Worm (Caenorhabditis elegans): ENCODE results near the gene rpoa-49.

The rpoa-49 gene

ce11 chrII:29578-29977 is 15.3 kb upstream of the rpoa-49 start:
- TF ChIP-seq W03F9.2 (tag; optimal IDR thresholded peaks at IDR 0.05), result no peak
- no peak for TF ChIP-seq him-1 (tag; optimal IDR thresholded peaks at IDR 0.05)
- TF ChIP-seq dao-5 (tag; optimal IDR thresholded peaks at IDR 0.05), result no peak

DNA sequence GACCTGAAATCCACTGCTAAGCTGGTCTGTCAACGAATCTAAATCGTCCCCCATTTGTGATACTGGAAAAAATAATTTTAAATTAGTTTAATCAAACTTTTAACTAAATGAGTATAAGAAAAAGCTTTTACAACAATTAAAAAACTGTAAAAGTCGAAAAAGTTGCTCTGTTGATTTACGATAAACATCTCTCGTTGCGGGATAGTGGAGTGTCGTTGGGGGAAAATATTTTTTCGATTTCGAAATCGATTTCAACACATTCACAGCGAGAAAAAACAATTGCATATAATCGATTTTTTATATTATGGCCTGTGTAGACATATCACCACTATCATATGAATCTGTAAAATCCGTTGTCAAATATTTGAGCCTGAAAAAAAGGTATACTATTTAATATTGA is 13.3 kb upstream of the rpoa-49 start, which contains the start of the genes F23F1.5 and fbxc-54:
F23F1.5 (minus strand) TSS at position 64 of the 400 bp plus-strand sequence.
fbxc-54 (plus strand) TSS at position 199 of the 400 bp plus-strand sequence.
- TF ChIP-seq dao-5 (tag; optimal IDR thresholded peaks at IDR 0.05) (no peak), W03F9.2 (tag; optimal IDR thresholded peaks at IDR 0.05) (no peak), him-1 (tag; optimal IDR thresholded peaks at IDR 0.05) (no peak)

- TF ChIP-seq dao-5 (tag; optimal IDR thresholded peaks at IDR 0.05), result no peak
- TF ChIP-seq him-1 (tag; optimal IDR thresholded peaks at IDR 0.05), result no peak
- TF ChIP-seq W03F9.2 (tag; optimal IDR thresholded peaks at IDR 0.05), result no peak
Observed at ce11 chrII:33904-34303, 10.9 kb upstream of the rpoa-49 start, which contains the start of gene F23F1.2. F23F1.2 (plus strand) TSS chrII:34204.

- no peak for TF ChIP-seq him-1 (tag; optimal IDR thresholded peaks at IDR 0.05)
- no peak for TF ChIP-seq W03F9.2 (tag; optimal IDR thresholded peaks at IDR 0.05)
- TF ChIP-seq dao-5 (tag; optimal IDR thresholded peaks at IDR 0.05), result no peak
Observed at ce11 chrII:37213-37612, 7.6 kb upstream of the rpoa-49 start, which contains the start of gene F23F1.6. F23F1.6 (minus strand) TSS chrII:37313.

DNA sequence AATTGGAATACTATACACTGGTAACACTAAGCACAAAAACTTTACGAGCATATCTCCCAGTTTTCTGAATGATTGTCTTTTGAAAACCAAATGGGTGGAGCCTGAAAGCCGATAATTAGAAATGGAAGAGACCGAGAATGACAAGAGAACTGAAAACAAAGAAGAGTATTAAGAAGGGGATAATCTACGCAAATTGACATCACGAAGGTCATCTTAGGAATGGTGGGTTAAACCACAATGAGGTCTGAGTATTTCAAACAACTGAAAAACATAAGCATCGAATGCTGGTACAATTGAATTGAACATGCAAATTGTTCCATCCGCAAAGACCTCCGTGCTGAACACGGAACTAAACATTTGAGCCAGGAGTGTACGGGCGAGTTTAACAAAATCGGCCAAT is 5.4 kb upstream of the rpoa-49 start, which contains the start of gene spp-24:
spp-24 (minus strand) TSS at position 101 of the 400 bp plus-strand sequence.
- TF ChIP-seq him-1 (tag; optimal IDR thresholded peaks at IDR 0.05) (no peak), dao-5 (tag; optimal IDR thresholded peaks at IDR 0.05) (no peak), W03F9.2 (tag; optimal IDR thresholded peaks at IDR 0.05) (no peak)

- TF ChIP-seq him-1 (tag; optimal IDR thresholded peaks at IDR 0.05), result no peak
- no peak for TF ChIP-seq dao-5 (tag; optimal IDR thresholded peaks at IDR 0.05)
- TF ChIP-seq W03F9.2 (tag; optimal IDR thresholded peaks at IDR 0.05), result no peak
Observed at ce11 chrII:41914-42313, 2.9 kb upstream of the rpoa-49 start, which contains the start of gene F23F1.10. F23F1.10 (minus strand) TSS chrII:41982.

ce11 chrII:43640-44039 is 1.2 kb upstream of the rpoa-49 start, which contains the start of gene nfyc-1:
nfyc-1 (plus strand) TSS chrII:43907.
- TF ChIP-seq W03F9.2 (tag; optimal IDR thresholded peaks at IDR 0.05) (peak; percentile 79), dao-5 (tag; optimal IDR thresholded peaks at IDR 0.05) (no peak), him-1 (tag; optimal IDR thresholded peaks at IDR 0.05) (no peak)

DNA sequence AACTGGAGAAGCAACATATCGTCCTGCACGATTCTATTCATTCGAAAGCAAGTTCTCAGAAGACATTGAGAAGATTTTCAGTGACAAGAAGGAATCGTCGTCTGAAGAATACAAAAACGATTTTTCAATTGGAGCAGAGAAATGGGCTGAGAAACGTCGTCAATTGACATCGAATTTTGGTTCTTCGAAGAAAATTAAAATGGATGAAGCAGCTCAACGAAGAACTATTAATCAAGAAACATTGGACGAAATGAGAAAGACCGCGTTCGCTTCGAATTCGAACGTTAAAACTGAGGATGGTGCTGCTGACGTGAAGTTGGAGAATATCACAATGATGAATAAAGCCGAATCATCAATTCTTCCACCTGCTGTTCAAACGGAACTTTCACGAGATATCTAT is 1.3 kb downstream of the rpoa-49 start, which contains the start of gene rpt-4:
rpt-4 (minus strand) TSS at position 101 of the 400 bp plus-strand sequence.
- TF ChIP-seq him-1 (tag; optimal IDR thresholded peaks at IDR 0.05) (no peak), W03F9.2 (tag; optimal IDR thresholded peaks at IDR 0.05) (no peak), dao-5 (tag; optimal IDR thresholded peaks at IDR 0.05) (no peak)

- TF ChIP-seq him-1 (tag; optimal IDR thresholded peaks at IDR 0.05), result no peak
- TF ChIP-seq dao-5 (tag; optimal IDR thresholded peaks at IDR 0.05), result no peak
- no peak for TF ChIP-seq W03F9.2 (tag; optimal IDR thresholded peaks at IDR 0.05)
Observed at ce11 chrII:47280-47679, 2.4 kb downstream of the rpoa-49 start, which contains the start of gene C23H3.5. C23H3.5 (plus strand) TSS chrII:47580.

- no peak for TF ChIP-seq him-1 (tag; optimal IDR thresholded peaks at IDR 0.05)
Observed at ce11 chrII:50862-51261, 6.0 kb downstream of the rpoa-49 start.

DNA sequence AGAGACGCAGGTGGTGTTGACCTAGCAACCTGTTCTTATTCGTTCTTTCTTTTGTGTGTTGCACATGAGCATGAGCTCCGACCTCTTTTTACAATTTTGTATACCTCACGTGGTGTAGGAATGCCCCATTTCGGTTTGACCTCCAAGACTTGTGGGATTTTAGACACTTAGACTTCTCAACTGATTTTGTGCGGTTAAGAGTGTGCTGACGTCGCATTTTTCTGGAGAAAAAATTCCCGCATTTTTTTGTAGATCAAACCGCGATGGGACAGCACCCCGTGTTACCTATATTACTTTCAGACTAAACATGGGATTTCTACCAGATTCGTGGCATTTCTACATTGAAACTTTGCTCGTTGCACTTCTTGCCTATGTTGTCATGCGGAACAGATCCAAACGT is 6.5 kb downstream of the rpoa-49 start, which contains the start of gene sptl-1:
sptl-1 (plus strand) TSS at position 301 of the 400 bp plus-strand sequence.
- no peak for TF ChIP-seq dao-5 (tag; optimal IDR thresholded peaks at IDR 0.05)
- no peak for TF ChIP-seq him-1 (tag; optimal IDR thresholded peaks at IDR 0.05)
- TF ChIP-seq W03F9.2 (tag; optimal IDR thresholded peaks at IDR 0.05), result no peak

ce11 chrII:55204-55603 is 10.4 kb downstream of the rpoa-49 start, which contains the start of gene tre-5:
tre-5 (minus strand) TSS chrII:55304.
- TF ChIP-seq him-1 (tag; optimal IDR thresholded peaks at IDR 0.05) (no peak), W03F9.2 (tag; optimal IDR thresholded peaks at IDR 0.05) (no peak), dao-5 (tag; optimal IDR thresholded peaks at IDR 0.05) (no peak)

DNA sequence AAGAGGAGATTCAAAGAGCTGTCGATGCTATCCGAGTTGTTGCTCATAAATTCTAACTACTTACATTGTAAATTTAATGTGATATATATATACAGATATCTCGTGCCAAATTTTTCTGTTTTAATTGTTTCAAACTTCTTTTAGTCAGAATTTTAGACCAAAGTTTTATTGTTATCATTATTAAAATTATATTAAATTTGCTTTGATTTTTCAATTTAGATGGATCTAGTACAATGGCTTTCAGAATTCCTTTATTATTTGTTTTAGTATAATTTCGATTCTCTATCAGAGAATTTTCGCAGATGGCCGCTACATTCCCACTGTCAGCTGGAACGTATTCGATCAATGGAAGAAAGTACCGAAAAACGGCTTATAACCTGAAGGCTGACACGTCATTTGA is 12.5 kb downstream of the rpoa-49 start, which contains the start of gene ascc-1:
ascc-1 (plus strand) TSS at position 301 of the 400 bp plus-strand sequence.
- TF ChIP-seq W03F9.2 (tag; optimal IDR thresholded peaks at IDR 0.05) (no peak), dao-5 (tag; optimal IDR thresholded peaks at IDR 0.05) (no peak), him-1 (tag; optimal IDR thresholded peaks at IDR 0.05) (no peak)

DNA sequence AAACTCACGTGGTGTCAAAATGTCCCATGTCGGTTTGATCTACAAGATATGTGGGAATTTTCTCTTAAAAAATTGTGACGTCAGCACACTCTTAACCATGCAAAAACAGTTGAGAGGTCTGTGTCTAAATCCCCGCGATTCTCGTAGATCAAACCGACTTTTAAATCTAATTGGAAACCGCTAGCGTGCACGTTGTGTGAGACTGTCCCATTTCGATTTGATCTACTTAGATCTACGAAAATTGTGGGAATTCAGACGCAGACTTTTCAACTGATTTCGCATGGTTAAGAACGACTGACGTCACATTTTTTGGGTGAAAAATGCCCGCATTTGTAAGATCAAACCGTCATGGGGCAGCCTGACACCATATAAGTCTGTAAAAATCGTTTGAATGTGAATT is 13.0 kb downstream of the rpoa-49 start:
- TF ChIP-seq dao-5 (tag; optimal IDR thresholded peaks at IDR 0.05), result no peak
- no peak for TF ChIP-seq him-1 (tag; optimal IDR thresholded peaks at IDR 0.05)
- no peak for TF ChIP-seq W03F9.2 (tag; optimal IDR thresholded peaks at IDR 0.05)

- TF ChIP-seq dao-5 (tag; optimal IDR thresholded peaks at IDR 0.05), result no peak
- TF ChIP-seq him-1 (tag; optimal IDR thresholded peaks at IDR 0.05), result no peak
- no peak for TF ChIP-seq W03F9.2 (tag; optimal IDR thresholded peaks at IDR 0.05)
Observed at ce11 chrII:60049-60448, 15.2 kb downstream of the rpoa-49 start.
